Fruit fly (Drosophila melanogaster): ENCODE data around the gene Gbeta5.

The Gbeta5 gene

DNA sequence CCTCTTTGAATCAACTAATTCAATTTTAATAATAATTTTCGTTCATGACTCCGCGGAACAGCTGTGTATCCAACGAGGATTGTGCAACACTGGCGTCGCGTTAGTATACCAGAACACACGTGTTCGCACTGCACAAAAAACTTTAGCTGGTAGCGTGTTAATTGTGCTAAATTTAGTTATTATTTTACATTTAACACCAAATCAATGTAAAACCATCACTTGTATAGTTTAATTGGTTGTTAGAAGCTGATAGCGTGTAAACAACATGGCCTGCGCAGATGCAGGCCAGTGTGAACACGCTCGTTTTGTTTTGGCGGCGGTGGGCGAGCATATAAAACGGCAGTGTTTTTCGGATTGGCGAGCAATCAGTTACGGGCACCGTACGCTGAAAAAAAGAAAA, 5.2 kb upstream of the Gbeta5 start, which contains the start of the genes Traf6 and GIIIspla2 (continued):
- TF ChIP-seq cyc (GFP tag; optimal IDR thresholded peaks at IDR 0.05) (peak; percentile 66), CG32006 (GFP tag; optimal IDR thresholded peaks at IDR 0.05) (no peak), spab (GFP tag; optimal IDR thresholded peaks at IDR 0.05) (no peak), Ets21C (GFP tag; optimal IDR thresholded peaks at IDR 0.05) (peak; percentile 62), Hr4 (GFP tag; optimal IDR thresholded peaks at IDR 0.05) (no peak), CG9139 (GFP tag; optimal IDR thresholded peaks at IDR 0.05) (no peak), Ets96B (tag; optimal IDR thresholded peaks at IDR 0.05) (peak; percentile 68), CG6276 (GFP tag; optimal IDR thresholded peaks at IDR 0.05) (no peak), Sox14 (GFP tag; optimal IDR thresholded peaks at IDR 0.05) (peak; percentile 87), Blimp-1 (GFP tag; optimal IDR thresholded peaks at IDR 0.05) (no peak), fkh (GFP tag; optimal IDR thresholded peaks at IDR 0.05) (no peak), CG4318 (GFP tag; optimal IDR thresholded peaks at IDR 0.05) (no peak)

DNA sequence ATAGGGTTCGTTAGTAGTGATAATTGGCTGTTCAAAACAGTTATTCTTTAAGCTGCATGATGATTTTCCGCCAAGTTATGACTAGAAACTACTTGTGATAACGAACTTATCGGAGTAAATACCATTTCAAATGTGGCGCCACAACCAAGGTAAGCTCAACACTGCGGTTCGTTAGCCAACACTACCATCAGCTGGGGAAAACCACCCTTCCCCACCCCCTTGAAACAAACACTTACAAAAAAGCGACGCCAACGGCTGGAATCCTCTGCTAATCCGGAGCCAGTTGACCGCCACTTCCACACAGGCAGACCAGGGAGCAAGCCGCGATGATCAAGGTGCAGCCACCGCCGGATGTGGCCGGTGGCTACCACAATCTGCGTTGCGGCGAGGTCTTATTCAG, 643 bp upstream of the Gbeta5 start, which contains the start of gene CG18262:
TSS of gene CG18262 (plus strand) at position 231 of the 400 bp plus-strand sequence.
- peak; percentile 19 for TF ChIP-seq esn (GFP tag; optimal IDR thresholded peaks at IDR 0.05)
- TF ChIP-seq CG32006 (GFP tag; optimal IDR thresholded peaks at IDR 0.05): no peak
- peak; percentile 28; the same call in 1 of the 2 replicates for TF ChIP-seq CG15336 (GFP tag; IDR thresholded peaks at IDR 0.05)
- peak; percentile 70 for TF ChIP-seq Eip78C (GFP tag)

- TF ChIP-seq Eip78C (GFP tag) (peak; percentile 32), Hr39 (GFP tag; optimal IDR thresholded peaks at IDR 0.05) (no peak)
Measured at dm6 chrX:8148556-8148955, 3.5 kb downstream of the Gbeta5 start, which contains the start of gene CG10959. Gene CG10959 (plus strand): TSS chrX:8148783.

DNA sequence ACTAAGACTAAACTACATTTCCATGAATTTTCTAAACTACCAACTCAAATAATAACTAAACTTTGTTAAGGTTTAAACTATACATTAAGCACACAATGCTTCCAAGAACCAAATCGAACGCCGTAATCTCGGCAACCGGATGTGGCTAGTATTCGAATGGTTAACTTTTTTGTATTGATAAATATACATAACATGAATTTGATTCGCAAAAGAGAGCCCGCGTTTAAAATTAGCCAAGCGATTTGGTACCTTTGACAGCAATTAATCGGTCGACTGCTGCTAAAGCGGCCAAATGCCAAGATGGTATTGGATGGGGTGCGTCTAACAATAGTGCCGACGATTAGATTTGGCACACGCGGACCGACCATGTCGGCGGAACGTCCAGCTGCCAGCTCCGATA, 4.4 kb downstream of the Gbeta5 start, which contains the start of gene CG15336:
TSS of gene CG15336 (plus strand) at position 301 of the 400 bp plus-strand sequence.
- no peak for TF ChIP-seq CG11902 (GFP tag; optimal IDR thresholded peaks at IDR 0.05)
- TF ChIP-seq vri (GFP tag; optimal IDR thresholded peaks at IDR 0.05): no peak
- no peak for TF ChIP-seq Eip93F (GFP tag; optimal IDR thresholded peaks at IDR 0.05)
- no peak for TF ChIP-seq fd85E (GFP tag; optimal IDR thresholded peaks at IDR 0.05)
- no peak for TF ChIP-seq achi (GFP tag; optimal IDR thresholded peaks at IDR 0.05)
- no peak for TF ChIP-seq dsx (GFP tag; optimal IDR thresholded peaks at IDR 0.05; ENCODE audit: poor library complexity, severe bottlenecking)
- no peak for TF ChIP-seq Gug (GFP tag; IDR thresholded peaks at IDR 0.05)
- no peak for TF ChIP-seq Eip75B (GFP tag; optimal IDR thresholded peaks at IDR 0.05)
- no peak for TF ChIP-seq CG6808 (GFP tag; optimal IDR thresholded peaks at IDR 0.05)
- TF ChIP-seq CG31627 (GFP tag; optimal IDR thresholded peaks at IDR 0.05): no peak
- no peak for TF ChIP-seq CG15336 (GFP tag; IDR thresholded peaks at IDR 0.05)
- TF ChIP-seq CG4318 (GFP tag; optimal IDR thresholded peaks at IDR 0.05): no peak
- TF ChIP-seq Smox (GFP tag; optimal IDR thresholded peaks at IDR 0.05): no peak
- no peak for TF ChIP-seq CG6854 (GFP tag; optimal IDR thresholded peaks at IDR 0.05)
- TF ChIP-seq CG8119 (GFP tag; IDR thresholded peaks at IDR 0.05): no peak
- no peak for TF ChIP-seq svp (GFP tag)

- peak; percentile 15 for TF ChIP-seq lz (GFP tag; optimal IDR thresholded peaks at IDR 0.05)
- TF ChIP-seq CG6276 (GFP tag; optimal IDR thresholded peaks at IDR 0.05): no peak
- no peak for TF ChIP-seq CG9139 (GFP tag; optimal IDR thresholded peaks at IDR 0.05)
- peak; percentile 39 for TF ChIP-seq esn (GFP tag; optimal IDR thresholded peaks at IDR 0.05)
- TF ChIP-seq CG3032 (tag; optimal IDR thresholded peaks at IDR 0.05): peak; percentile 39
- peak; percentile 22 for TF ChIP-seq Sox14 (GFP tag; optimal IDR thresholded peaks at IDR 0.05)
- TF ChIP-seq Eip75B (GFP tag; optimal IDR thresholded peaks at IDR 0.05): no peak
- TF ChIP-seq acj6 (GFP tag; optimal IDR thresholded peaks at IDR 0.05): peak; percentile 10
- TF ChIP-seq Eip78C (GFP tag): peak; percentile 74
- TF ChIP-seq topi (GFP tag; optimal IDR thresholded peaks at IDR 0.05): peak; percentile 46
- TF ChIP-seq cyc (GFP tag; optimal IDR thresholded peaks at IDR 0.05): peak; percentile 13
Measured at dm6 chrX:8145501-8146157, 6.4 kb downstream of the Gbeta5 start, which contains the start of the genes alpha-PheRS and CG2129. Gene alpha-PheRS (minus strand): TSS chrX:8145602. Gene CG2129 (plus strand): TSS chrX:8145839.
